Fruit fly (Drosophila melanogaster): ENCODE measurements around the gene Ctr1C.
A peak's percentile ranks its signal among the peaks of the same experiment; 100 is the strongest.

Ctr1C gene

dm6 chr3R:30933894-30934434 lies 30.2 kb downstream of the Ctr1C start (continued):
- TF ChIP-seq CG2678 (tag; optimal IDR thresholded peaks at IDR 0.05) (no peak), Jarid2 (GFP tag; optimal IDR thresholded peaks at IDR 0.05) (peak; percentile 4), tna (GFP tag; IDR thresholded peaks at IDR 0.05; ENCODE audit: partially characterized antibody) (no peak), MESR4 (GFP tag; optimal IDR thresholded peaks at IDR 0.05) (no peak), CG13296 (GFP tag; optimal IDR thresholded peaks at IDR 0.05) (no peak), chinmo (GFP tag; IDR thresholded peaks at IDR 0.05; ENCODE audit: partially characterized antibody) (0 out of 4 replicates have a peak, but pooled peaks have one; percentile 51), trh (GFP tag; optimal IDR thresholded peaks at IDR 0.05) (no peak), dysf (GFP tag; IDR thresholded peaks at IDR 0.05) (no peak), tap (tag; optimal IDR thresholded peaks at IDR 0.05) (peak; percentile 47), lab (GFP tag; optimal IDR thresholded peaks at IDR 0.05) (peak; percentile 58), ci (GFP tag; IDR thresholded peaks at IDR 0.05) (peak; percentile 64; the same call in 1 of the 3 replicates), CG8944 (GFP tag; optimal IDR thresholded peaks at IDR 0.05) (no peak), croc (GFP tag; conservative IDR thresholded peaks at IDR 0.05) (no peak), abd-A (tag; optimal IDR thresholded peaks at IDR 0.05) (peak; percentile 96), CG3726 (GFP tag; IDR thresholded peaks at IDR 0.05) (no peak), Nf-YB (GFP tag; optimal IDR thresholded peaks at IDR 0.05) (peak; percentile 79), trem (tag; optimal IDR thresholded peaks at IDR 0.05) (no peak), z (GFP tag; IDR thresholded peaks at IDR 0.05) (no peak), CG42726 (GFP tag; IDR thresholded peaks at IDR 0.05; ENCODE audit: partially characterized antibody) (no peak), seq (GFP tag; IDR thresholded peaks at IDR 0.05) (peak; percentile 89), btn (GFP tag; optimal IDR thresholded peaks at IDR 0.05) (no peak), zen2 (GFP tag; IDR thresholded peaks at IDR 0.05; ENCODE audit: partially characterized antibody) (no peak), cato (GFP tag; optimal IDR thresholded peaks at IDR 0.05; ENCODE audit: borderline replicate concordance) (no peak), h (optimal IDR thresholded peaks at IDR 0.05) (no peak), fu2 (GFP tag; optimal IDR thresholded peaks at IDR 0.05) (no peak), CG17612 (GFP tag; IDR thresholded peaks at IDR 0.05) (no peak), CG6683 (GFP tag; optimal IDR thresholded peaks at IDR 0.05) (no peak), CG43689 (GFP tag; IDR thresholded peaks at IDR 0.05) (no peak), grn (GFP tag; optimal IDR thresholded peaks at IDR 0.05) (no peak), zfh1 (GFP tag; IDR thresholded peaks at IDR 0.05) (no peak), CG17359 (tag; optimal IDR thresholded peaks at IDR 0.05) (no peak), ab (GFP tag; optimal IDR thresholded peaks at IDR 0.05) (no peak), CG15479 (GFP tag; optimal IDR thresholded peaks at IDR 0.05) (no peak), Optix (GFP tag; IDR thresholded peaks at IDR 0.05) (peak; percentile 27; the same call in 1 of the 3 replicates), CG2712 (tag; optimal IDR thresholded peaks at IDR 0.05) (no peak), CG17802 (tag; optimal IDR thresholded peaks at IDR 0.05) (no peak), Sry-β (GFP tag; optimal IDR thresholded peaks at IDR 0.05) (no peak), CG2129 (GFP tag; IDR thresholded peaks at IDR 0.05; ENCODE audit: partially characterized antibody) (no peak), zf30C (GFP tag; optimal IDR thresholded peaks at IDR 0.05) (no peak), CG15601 (tag; optimal IDR thresholded peaks at IDR 0.05) (no peak), hb (GFP tag; IDR thresholded peaks at IDR 0.05; ENCODE audit: partially characterized antibody) (no peak), CG10959 (GFP tag; IDR thresholded peaks at IDR 0.05) (no peak), CG7987 (GFP tag; optimal IDR thresholded peaks at IDR 0.05) (no peak), ind (GFP tag; optimal IDR thresholded peaks at IDR 0.05) (no peak), esg (GFP tag; conservative IDR thresholded peaks at IDR 0.05) (no peak), tll (GFP tag; optimal IDR thresholded peaks at IDR 0.05) (no peak), Abd-B (GFP tag; optimal IDR thresholded peaks at IDR 0.05) (no peak), kay (GFP tag; optimal IDR thresholded peaks at IDR 0.05) (no peak), D19A (tag; optimal IDR thresholded peaks at IDR 0.05) (no peak), shn (GFP tag; optimal IDR thresholded peaks at IDR 0.05) (no peak)

Data from whole organism, embryonic.